Fruit fly (Drosophila melanogaster): ENCODE results near the gene Gagr.

Gagr gene

dm6 chr3L:16359219-16359748, 35.1 kb upstream of the Gagr start, which contains the start of gene ringer (continued):
- TF ChIP-seq CG2199 (GFP tag; IDR thresholded peaks at IDR 0.05) (no peak), sd (tag; optimal IDR thresholded peaks at IDR 0.05) (no peak), HHEX (GFP tag; optimal IDR thresholded peaks at IDR 0.05) (peak; percentile 34), CG4730 (GFP tag; IDR thresholded peaks at IDR 0.05) (no peak), h (optimal IDR thresholded peaks at IDR 0.05) (no peak), Fer1 (GFP tag; optimal IDR thresholded peaks at IDR 0.05) (peak; percentile 14), hth (optimal IDR thresholded peaks at IDR 0.05) (no peak), lab (GFP tag; optimal IDR thresholded peaks at IDR 0.05) (peak; percentile 12), Eip74EF (GFP tag; optimal IDR thresholded peaks at IDR 0.05) (no peak), HLH4C (GFP tag; IDR thresholded peaks at IDR 0.05; ENCODE audit: partially characterized antibody) (no peak), CG6791 (GFP tag; IDR thresholded peaks at IDR 0.05; ENCODE audit: partially characterized antibody) (no peak), CG2129 (GFP tag; IDR thresholded peaks at IDR 0.05; ENCODE audit: partially characterized antibody) (no peak), Meics (GFP tag; optimal IDR thresholded peaks at IDR 0.05) (peak; percentile 33), CG15073 (GFP tag; optimal IDR thresholded peaks at IDR 0.05) (no peak), CG4328 (GFP tag; optimal IDR thresholded peaks at IDR 0.05) (no peak), gro (GFP tag; optimal IDR thresholded peaks at IDR 0.05) (peak; percentile 29), CG8290 (GFP tag; optimal IDR thresholded peaks at IDR 0.05) (no peak), CG8290 (tag; optimal IDR thresholded peaks at IDR 0.05) (peak in 1 of 2 experiments; percentile 52), Deaf1 (tag; optimal IDR thresholded peaks at IDR 0.05) (peak; percentile 65), Elba2 (GFP tag; optimal IDR thresholded peaks at IDR 0.05) (no peak), CG12942 (GFP tag; optimal IDR thresholded peaks at IDR 0.05) (no peak), lilli (GFP tag; optimal IDR thresholded peaks at IDR 0.05) (peak; percentile 31), sim (GFP tag; IDR thresholded peaks at IDR 0.05) (no peak), Vsx1 (GFP tag; optimal IDR thresholded peaks at IDR 0.05) (no peak), CG32532 (GFP tag; IDR thresholded peaks at IDR 0.05) (peak; percentile 34; the same call in 1 of the 2 replicates), rib (GFP tag; IDR thresholded peaks at IDR 0.05) (peak; percentile 47; the same call in 1 of the 2 replicates), CG15601 (tag; optimal IDR thresholded peaks at IDR 0.05) (no peak), CG3281 (GFP tag; optimal IDR thresholded peaks at IDR 0.05) (peak; percentile 27)

- no peak for TF ChIP-seq CG18262 (tag; optimal IDR thresholded peaks at IDR 0.05)
- TF ChIP-seq salm (tag; optimal IDR thresholded peaks at IDR 0.05) = no peak
- TF ChIP-seq CG3281 (GFP tag; optimal IDR thresholded peaks at IDR 0.05) = peak; percentile 2
- TF ChIP-seq CG8290 (GFP tag; optimal IDR thresholded peaks at IDR 0.05) = no peak
- TF ChIP-seq CG8290 (tag; optimal IDR thresholded peaks at IDR 0.05) = peak in 1 of 2 experiments; percentile 7
- peak; percentile 56 for TF ChIP-seq sens (GFP tag)
- peak; percentile 26; the same call in 1 of the 2 replicates for TF ChIP-seq Rfx (GFP tag; IDR thresholded peaks at IDR 0.05)
- peak; percentile 88; the same call in 2 of the 3 replicates for TF ChIP-seq z (GFP tag; IDR thresholded peaks at IDR 0.05)
- peak; percentile 53 for TF ChIP-seq Med (GFP tag)
- peak; percentile 29 for TF ChIP-seq lab (GFP tag; optimal IDR thresholded peaks at IDR 0.05)
- TF ChIP-seq amos (GFP tag; IDR thresholded peaks at IDR 0.05; ENCODE audit: partially characterized antibody) = peak; percentile 31; the same call in 1 of the 2 replicates
- no peak for TF ChIP-seq abd-A (tag; optimal IDR thresholded peaks at IDR 0.05)
- TF ChIP-seq CG12769 (tag; optimal IDR thresholded peaks at IDR 0.05) = peak; percentile 18
These were observed 34.6 kb upstream of the Gagr start for dm6 chr3L:16359795-16360194.

- TF ChIP-seq CG32532 (GFP tag; IDR thresholded peaks at IDR 0.05) = no peak
- peak; percentile 57 for TF ChIP-seq Med (GFP tag)
- TF ChIP-seq sr (GFP tag; IDR thresholded peaks at IDR 0.05) = no peak
- no peak for TF ChIP-seq nau (GFP tag; optimal IDR thresholded peaks at IDR 0.05)
- TF ChIP-seq bsh (GFP tag; optimal IDR thresholded peaks at IDR 0.05) = peak in 1 of 2 experiments; percentile 89
- TF ChIP-seq unc-4 (GFP tag; IDR thresholded peaks at IDR 0.05; ENCODE audit: partially characterized antibody) = no peak
- TF ChIP-seq CG3847 (GFP tag; IDR thresholded peaks at IDR 0.05) = peak; percentile 7; the same call in 1 of the 2 replicates
- TF ChIP-seq tup (GFP tag; optimal IDR thresholded peaks at IDR 0.05) = no peak
- peak; percentile 94 for TF ChIP-seq nom (GFP tag; optimal IDR thresholded peaks at IDR 0.05)
- 0 out of 3 replicates have a peak, but pooled peaks have one; percentile 12 for TF ChIP-seq Dbx (GFP tag; IDR thresholded peaks at IDR 0.05)
- TF ChIP-seq CG9932 (GFP tag; IDR thresholded peaks at IDR 0.05) = 0 out of 2 replicates have a peak, but pooled peaks have one; percentile 12
- TF ChIP-seq Nf-YC (tag; optimal IDR thresholded peaks at IDR 0.05) = no peak
- 0 out of 3 replicates have a peak, but pooled peaks have one; percentile 28 for TF ChIP-seq hb (GFP tag; IDR thresholded peaks at IDR 0.05; ENCODE audit: partially characterized antibody)
These were observed 33.1 kb upstream of the Gagr start for dm6 chr3L:16361200-16361815.

All from whole organism, embryonic.